Fruit fly (Drosophila melanogaster): Measurements from ENCODE around the gene CG10650.

The CG10650 gene

DNA sequence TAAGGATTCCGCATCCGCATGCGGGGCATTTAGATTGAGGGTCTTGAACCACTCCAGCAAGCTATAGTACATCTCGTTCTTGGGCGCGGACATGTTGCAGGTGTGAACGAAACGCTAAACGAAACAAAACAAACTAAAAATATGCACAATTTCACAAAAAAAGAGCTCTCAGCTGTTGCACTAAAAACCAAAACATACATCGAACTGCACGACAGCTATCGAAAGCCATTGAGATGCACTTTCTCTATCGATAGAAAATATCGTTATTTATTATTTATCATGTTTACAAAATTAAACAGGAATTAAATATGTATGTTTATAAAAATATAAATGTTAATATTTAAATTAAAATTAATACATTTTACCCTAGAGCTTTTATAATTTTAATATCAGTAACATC is 37.6 kb upstream of the CG10650 start, which contains the start of gene hook (continued):
- TF ChIP-seq CG12104 (GFP tag; optimal IDR thresholded peaks at IDR 0.05) (no peak), Doc3 (GFP tag; IDR thresholded peaks at IDR 0.05; ENCODE audit: partially characterized antibody) (peak; percentile 84), en (GFP tag; optimal IDR thresholded peaks at IDR 0.05) (no peak), Ets97D (GFP tag; optimal IDR thresholded peaks at IDR 0.05) (no peak), her (GFP tag; optimal IDR thresholded peaks at IDR 0.05) (no peak), CG2116 (GFP tag; optimal IDR thresholded peaks at IDR 0.05) (peak; percentile 60), CG8388 (GFP tag; optimal IDR thresholded peaks at IDR 0.05) (no peak), Gug (GFP tag; IDR thresholded peaks at IDR 0.05) (no peak), fd3F (GFP tag; optimal IDR thresholded peaks at IDR 0.05) (no peak), CG3726 (GFP tag; IDR thresholded peaks at IDR 0.05) (no peak), schlank (tag; optimal IDR thresholded peaks at IDR 0.05) (no peak), Taf1 (GFP tag; IDR thresholded peaks at IDR 0.05) (no peak), Drgx (GFP tag; IDR thresholded peaks at IDR 0.05) (no peak), CG1647 (GFP tag; optimal IDR thresholded peaks at IDR 0.05) (no peak), CG1024 (GFP tag; IDR thresholded peaks at IDR 0.05) (no peak), row (GFP tag; IDR thresholded peaks at IDR 0.05) (peak; percentile 49; the same call in 2 of the 3 replicates), gfzf (GFP tag; optimal IDR thresholded peaks at IDR 0.05) (no peak), CG34224 (GFP tag; IDR thresholded peaks at IDR 0.05; ENCODE audit: partially characterized antibody) (peak; percentile 70), vfl (GFP tag; optimal IDR thresholded peaks at IDR 0.05) (no peak), E2f2 (GFP tag; IDR thresholded peaks at IDR 0.05) (no peak), bbx (GFP tag; IDR thresholded peaks at IDR 0.05; ENCODE audit: partially characterized antibody) (peak; percentile 85), Bdp1 (GFP tag; optimal IDR thresholded peaks at IDR 0.05) (no peak), oc (tag; optimal IDR thresholded peaks at IDR 0.05) (no peak), Dek (tag; optimal IDR thresholded peaks at IDR 0.05) (no peak), zfh2 (GFP tag; optimal IDR thresholded peaks at IDR 0.05) (no peak), CG17612 (GFP tag; IDR thresholded peaks at IDR 0.05) (no peak), h (optimal IDR thresholded peaks at IDR 0.05) (no peak), sisA (GFP tag; IDR thresholded peaks at IDR 0.05) (no peak), pros (GFP tag; optimal IDR thresholded peaks at IDR 0.05) (no peak), maf-S (GFP tag; optimal IDR thresholded peaks at IDR 0.05) (no peak), CG1602 (GFP tag; optimal IDR thresholded peaks at IDR 0.05) (no peak), CG12219 (GFP tag; optimal IDR thresholded peaks at IDR 0.05) (no peak), sr (GFP tag; IDR thresholded peaks at IDR 0.05) (no peak), CG33213 (GFP tag; optimal IDR thresholded peaks at IDR 0.05) (no peak), CG11456 (GFP tag; IDR thresholded peaks at IDR 0.05) (no peak), tx (GFP tag; optimal IDR thresholded peaks at IDR 0.05) (no peak), CG4617 (GFP tag; optimal IDR thresholded peaks at IDR 0.05; ENCODE audit: borderline replicate concordance) (peak; percentile 22), CG8281 (tag; optimal IDR thresholded peaks at IDR 0.05) (no peak), sens (GFP tag) (no peak), croc (GFP tag; conservative IDR thresholded peaks at IDR 0.05) (no peak), CG13287 (GFP tag; IDR thresholded peaks at IDR 0.05; ENCODE audit: partially characterized antibody) (peak; percentile 81), CG33557 (GFP tag; optimal IDR thresholded peaks at IDR 0.05) (no peak), cas (GFP tag; IDR thresholded peaks at IDR 0.05) (no peak), CG12155 (GFP tag; optimal IDR thresholded peaks at IDR 0.05) (no peak), CG12769 (tag; optimal IDR thresholded peaks at IDR 0.05) (no peak), CG9215 (GFP tag; IDR thresholded peaks at IDR 0.05) (no peak), HLH3B (GFP tag; IDR thresholded peaks at IDR 0.05) (no peak), trem (tag; optimal IDR thresholded peaks at IDR 0.05) (peak; percentile 52), cad (GFP tag; optimal IDR thresholded peaks at IDR 0.05) (no peak), dimm (GFP tag; IDR thresholded peaks at IDR 0.05) (no peak), ase (GFP tag; IDR thresholded peaks at IDR 0.05) (no peak), CG16813 (GFP tag; IDR thresholded peaks at IDR 0.05; ENCODE audit: partially characterized antibody) (peak; percentile 69), MBD-R2 (GFP tag; IDR thresholded peaks at IDR 0.05) (peak; percentile 68)

Measured in whole organism, embryonic.